Worm (Caenorhabditis elegans): ENCODE data around the gene Y37H2A.18.

Y37H2A.18 gene

ce11 chrV:18133177-18133576 is at the start of gene Y37H2A.18:
Gene Y37H2A.18 (minus strand): TSS chrV:18133277.
- TF ChIP-seq attf-6 (GFP tag; IDR thresholded peaks at IDR 0.05) (no peak), tlf-1 (GFP tag; optimal IDR thresholded peaks at IDR 0.05) (no peak), rpc-1 (optimal IDR thresholded peaks at IDR 0.05) (no peak), rpc-1 (tag; optimal IDR thresholded peaks at IDR 0.05) (no peak), dox-1 (GFP tag; IDR thresholded peaks at IDR 0.05) (no peak)

- TF ChIP-seq K11D2.4 (GFP tag; IDR thresholded peaks at IDR 0.05) (no peak), tbp1 (GFP tag; optimal IDR thresholded peaks at IDR 0.05) (no peak), cebp-2 (GFP tag; IDR thresholded peaks at IDR 0.05) (no peak), rcor-1 (GFP tag; IDR thresholded peaks at IDR 0.05) (no peak), unc-62 (GFP tag; optimal IDR thresholded peaks at IDR 0.05) (no peak), ztf-25 (GFP tag; IDR thresholded peaks at IDR 0.05) (no peak), somi-1 (GFP tag; optimal IDR thresholded peaks at IDR 0.05) (no peak), ceh-40 (GFP tag; IDR thresholded peaks at IDR 0.05) (no peak), hsf-1 (GFP tag; IDR thresholded peaks at IDR 0.05) (no peak), xnd-1 (tag; optimal IDR thresholded peaks at IDR 0.05) (no peak), lin-26 (GFP tag; IDR thresholded peaks at IDR 0.05) (no peak)
Measured at ce11 chrV:18179663-18180062, 46.6 kb upstream of the Y37H2A.18 start, which contains the start of gene C31G12.1. Gene C31G12.1 (plus strand): TSS chrV:18179963.

ce11 chrV:18178659-18179058 is 45.6 kb upstream of the Y37H2A.18 start, which contains the start of gene C31G12.4:
Gene C31G12.4 (minus strand): TSS chrV:18178759.
- no peak for TF ChIP-seq efl-1 (GFP tag; optimal IDR thresholded peaks at IDR 0.05)
- no peak for TF ChIP-seq lir-1 (GFP tag; conservative IDR thresholded peaks at IDR 0.05)

ce11 chrV:18174951-18175350 is 41.9 kb upstream of the Y37H2A.18 start:
- TF ChIP-seq dox-1 (GFP tag; IDR thresholded peaks at IDR 0.05) (0 out of 2 replicates have a peak, but pooled peaks have one; percentile 27), nhr-120 (GFP tag; IDR thresholded peaks at IDR 0.05) (0 out of 2 replicates have a peak, but pooled peaks have one; percentile 69), lin-26 (GFP tag; IDR thresholded peaks at IDR 0.05) (0 out of 2 replicates have a peak, but pooled peaks have one; percentile 46), aptf-3 (GFP tag; IDR thresholded peaks at IDR 0.05) (peak; percentile 64; the same call in 1 of the 2 replicates), egl-44 (GFP tag; IDR thresholded peaks at IDR 0.05) (0 out of 2 replicates have a peak, but pooled peaks have one; percentile 33)

- TF ChIP-seq ceh-91 (GFP tag; IDR thresholded peaks at IDR 0.05), result no peak
- TF ChIP-seq atf-7 (tag; optimal IDR thresholded peaks at IDR 0.05), result no peak
- TF ChIP-seq xnd-1 (tag; optimal IDR thresholded peaks at IDR 0.05), result no peak
- no peak for TF ChIP-seq attf-3 (GFP tag; conservative IDR thresholded peaks at IDR 0.05)
- no peak for TF ChIP-seq snpc-4 (GFP tag; optimal IDR thresholded peaks at IDR 0.05)
- TF ChIP-seq snpc-4 (tag; optimal IDR thresholded peaks at IDR 0.05), result no peak
Measured at ce11 chrV:18171568-18171967, 38.5 kb upstream of the Y37H2A.18 start, which contains the start of gene C14A6.8. Gene C14A6.8 (minus strand): TSS chrV:18171668.

- TF ChIP-seq die-1 (tag; optimal IDR thresholded peaks at IDR 0.05), result no peak
- TF ChIP-seq nfya-1 (tag; optimal IDR thresholded peaks at IDR 0.05; ENCODE audit: borderline replicate concordance, insufficient read depth), result no peak
- TF ChIP-seq repo-1 (tag; optimal IDR thresholded peaks at IDR 0.05), result no peak
- TF ChIP-seq cebp-2 (GFP tag; IDR thresholded peaks at IDR 0.05), result no peak
- TF ChIP-seq ceh-91 (GFP tag; IDR thresholded peaks at IDR 0.05), result no peak
- no peak for TF ChIP-seq lir-1 (GFP tag; conservative IDR thresholded peaks at IDR 0.05)
- no peak for TF ChIP-seq egl-44 (GFP tag; IDR thresholded peaks at IDR 0.05)
- no peak for TF ChIP-seq tlf-1 (GFP tag; optimal IDR thresholded peaks at IDR 0.05)
- TF ChIP-seq ekl-4 (GFP tag; IDR thresholded peaks at IDR 0.05), result no peak
- TF ChIP-seq mcd-1 (GFP tag; IDR thresholded peaks at IDR 0.05), result no peak
- no peak for TF ChIP-seq let-607 (tag; optimal IDR thresholded peaks at IDR 0.05)
- TF ChIP-seq tbx-9 (tag; optimal IDR thresholded peaks at IDR 0.05; ENCODE audit: borderline replicate concordance), result no peak
- no peak for TF ChIP-seq madf-6 (GFP tag; IDR thresholded peaks at IDR 0.05)
- no peak for TF ChIP-seq ccch-3 (GFP tag; optimal IDR thresholded peaks at IDR 0.05)
- TF ChIP-seq zim-3 (tag; optimal IDR thresholded peaks at IDR 0.05), result no peak
- no peak for TF ChIP-seq rcor-1 (GFP tag; IDR thresholded peaks at IDR 0.05)
- no peak for TF ChIP-seq Y56A3A.18 (GFP tag; IDR thresholded peaks at IDR 0.05)
- TF ChIP-seq mes-4 (tag; optimal IDR thresholded peaks at IDR 0.05), result no peak
- TF ChIP-seq ceh-40 (GFP tag; IDR thresholded peaks at IDR 0.05), result no peak
- no peak for TF ChIP-seq nhr-80 (tag; optimal IDR thresholded peaks at IDR 0.05)
Measured at ce11 chrV:18168266-18168665, 35.2 kb upstream of the Y37H2A.18 start, which contains the start of gene C14A6.7. Gene C14A6.7 (minus strand): TSS chrV:18168366.

All from whole organism, young adult.